Fruit fly (Drosophila melanogaster) whole organism, embryonic: Measurements from ENCODE around the gene lectin-37Da.
A peak's percentile ranks its signal among the peaks of the same experiment; 100 is the strongest.

Experiments used
- CG10462 ChIP-seq: fragments of 200-800 bp; sonication (Bioruptor generic); optimal IDR thresholded peaks from 2 replicates; lab custom pipeline; 2016; ENCODE audit warnings: missing biosample characterization, missing genetic modification characterization
- CG10543 ChIP-seq: fragments of 200-800 bp; sonication (Bioruptor generic); optimal IDR thresholded peaks from 3 replicates; lab custom pipeline; 2017; ENCODE audit warnings: missing biosample characterization, mild to moderate bottlenecking, missing genetic modification characterization, moderate library complexity
- CG11398 ChIP-seq: fragments of 200-800 bp; sonication (Bioruptor generic); optimal IDR thresholded peaks from 2 replicates; lab custom pipeline; 2016; ENCODE audit warnings: missing biosample characterization, missing genetic modification characterization
- CG11504 ChIP-seq: fragments of 200-800 bp; sonication (Bioruptor generic); optimal IDR thresholded peaks from 3 replicates; lab custom pipeline; 2019; ENCODE audit warnings: missing biosample characterization, mild to moderate bottlenecking, missing genetic modification characterization, moderate library complexity
- CG12769 ChIP-seq: fragments of 200-800 bp; sonication (Bioruptor generic); optimal IDR thresholded peaks from 2 replicates; lab custom pipeline; 2019; ENCODE audit warnings: missing biosample characterization, mild to moderate bottlenecking, missing genetic modification characterization, moderate library complexity
- CG14441 ChIP-seq: fragments of 200-800 bp; sonication (Bioruptor generic); IDR thresholded peaks from 2 replicates; pipeline ENCODE4 v1.3.6; 2022; ENCODE audit warnings: missing biosample characterization, missing genetic modification characterization
- CG16813 ChIP-seq: fragments of 200-800 bp; sonication (Bioruptor generic); IDR thresholded peaks from 3 replicates; pipeline ENCODE4 v1.3.6; 2022; ENCODE audit warnings: missing biosample characterization, missing genetic modification characterization; ENCODE audit not compliant: partially characterized antibody
- CG18476 ChIP-seq: fragments of 200-800 bp; sonication (Bioruptor generic); optimal IDR thresholded peaks from 2 replicates; lab custom pipeline; 2016; ENCODE audit warnings: missing biosample characterization, mild to moderate bottlenecking, missing genetic modification characterization
- CG32772 ChIP-seq: fragments of 200-800 bp; sonication (Bioruptor generic); IDR thresholded peaks from 2 replicates; pipeline ENCODE4 v1.3.6; 2022; ENCODE audit warnings: missing biosample characterization, missing genetic modification characterization
- CG4328 ChIP-seq: fragments of 200-800 bp; sonication (Bioruptor generic); optimal IDR thresholded peaks from 3 replicates; lab custom pipeline; 2017; ENCODE audit warnings: missing biosample characterization, missing genetic modification reagents, missing genetic modification characterization
- CG4404 ChIP-seq: fragments of 200-800 bp; sonication (Bioruptor generic); IDR thresholded peaks from 2 replicates; pipeline ENCODE4 v1.3.6; 2022; ENCODE audit warnings: missing biosample characterization, missing genetic modification characterization
- CG7839 ChIP-seq: fragments of 200-800 bp; sonication (Bioruptor generic); optimal IDR thresholded peaks from 3 replicates; lab custom pipeline; 2018; ENCODE audit warnings: missing biosample characterization, mild to moderate bottlenecking, missing genetic modification characterization, moderate library complexity
- CG8290 ChIP-seq, 3 experiments: fragments of 200-800 bp; sonication (Bioruptor generic); optimal IDR thresholded peaks; 2 replicates each; lab custom pipeline; 2016 to 2019; ENCODE audit warnings: missing biosample characterization in 3 of 3, missing genetic modification characterization in 3 of 3, mild to moderate bottlenecking in 2 of 3, moderate library complexity in 1 of 3
- CG8765 ChIP-seq: fragments of 200-800 bp; sonication (Bioruptor generic); IDR thresholded peaks from 2 replicates; pipeline ENCODE4 v1.3.6; 2022; ENCODE audit warnings: missing biosample characterization, missing genetic modification characterization
- CTCF ChIP-seq: fragments of 200-800 bp; sonication (Bioruptor generic); optimal IDR thresholded peaks from 2 replicates; lab custom pipeline; 2017; ENCODE audit warnings: missing biosample characterization, mild to moderate bottlenecking, missing genetic modification characterization, moderate library complexity
- CrebB ChIP-seq: fragments of 200-800 bp; sonication (Bioruptor generic); optimal IDR thresholded peaks from 3 replicates; lab custom pipeline; 2018; ENCODE audit warnings: missing biosample characterization, mild to moderate bottlenecking, missing genetic modification characterization
- Drgx ChIP-seq: fragments of 200-800 bp; sonication (Bioruptor generic); IDR thresholded peaks from 2 replicates; pipeline ENCODE4 v1.3.6; 2022; ENCODE audit warnings: missing biosample characterization, missing genetic modification characterization
- Ets65A ChIP-seq: fragments of 200-800 bp; sonication (Bioruptor generic); peaks from one replicate; lab custom pipeline; 2016; ENCODE audit warnings: missing biosample characterization, missing genetic modification characterization
- HmgZ ChIP-seq: fragments of 200-800 bp; sonication (Bioruptor generic); optimal IDR thresholded peaks from 2 replicates; lab custom pipeline; 2018; ENCODE audit warnings: missing biosample characterization, mild to moderate bottlenecking, missing genetic modification characterization
- Lim3 ChIP-seq: fragments of 200-800 bp; sonication (Bioruptor generic); IDR thresholded peaks from 2 replicates; pipeline ENCODE4 v1.3.6; 2022; ENCODE audit warnings: missing biosample characterization, missing genetic modification characterization
- MESR4 ChIP-seq: fragments of 200-800 bp; sonication (Bioruptor generic); optimal IDR thresholded peaks from 2 replicates; lab custom pipeline; 2018; ENCODE audit warnings: missing biosample characterization, mild to moderate bottlenecking, missing genetic modification characterization, moderate library complexity
- MTF-1 ChIP-seq: fragments of 200-800 bp; sonication (Bioruptor generic); optimal IDR thresholded peaks from 2 replicates; lab custom pipeline; 2018; ENCODE audit warnings: missing biosample characterization, mild to moderate bottlenecking, missing genetic modification characterization, borderline replicate concordance
- NK7.1 ChIP-seq: fragments of 200-800 bp; sonication (Bioruptor generic); optimal IDR thresholded peaks from 3 replicates; lab custom pipeline; 2016; ENCODE audit warnings: missing biosample characterization, missing genetic modification characterization
- Nf-YB ChIP-seq: fragments of 200-800 bp; sonication (Bioruptor generic); optimal IDR thresholded peaks from 3 replicates; lab custom pipeline; 2019; ENCODE audit warnings: missing biosample characterization, mild to moderate bottlenecking, missing genetic modification characterization, moderate library complexity
- Oli ChIP-seq: fragments of 200-800 bp; sonication (Bioruptor generic); optimal IDR thresholded peaks from 2 replicates; lab custom pipeline; 2018; ENCODE audit warnings: missing biosample characterization, mild to moderate bottlenecking, missing genetic modification characterization, moderate library complexity
- Ptx1 ChIP-seq: fragments of 200-800 bp; sonication (Bioruptor generic); IDR thresholded peaks from 2 replicates; pipeline ENCODE4 v1.3.6; 2022; ENCODE audit warnings: missing biosample characterization, missing genetic modification characterization
- Six4 ChIP-seq: fragments of 200-800 bp; sonication (Bioruptor generic); optimal IDR thresholded peaks from 2 replicates; lab custom pipeline; 2016; ENCODE audit warnings: missing biosample characterization, missing genetic modification characterization
- abd-A ChIP-seq: fragments of 200-800 bp; sonication (Bioruptor generic); optimal IDR thresholded peaks from 3 replicates; lab custom pipeline; 2019; ENCODE audit warnings: missing biosample characterization, mild to moderate bottlenecking, missing genetic modification characterization, moderate library complexity
- aop ChIP-seq: fragments of 200-800 bp; sonication (Bioruptor generic); IDR thresholded peaks from 2 replicates; pipeline ENCODE4 v1.3.6; 2022; ENCODE audit warnings: missing biosample characterization, missing genetic modification characterization
- ap ChIP-seq: fragments of 200-800 bp; sonication (Bioruptor generic); IDR thresholded peaks from 2 replicates; pipeline ENCODE4 v1.3.6; 2022; ENCODE audit warnings: missing biosample characterization, missing genetic modification characterization
- bbx ChIP-seq: fragments of 200-800 bp; sonication (Bioruptor generic); IDR thresholded peaks from 2 replicates; pipeline ENCODE4 v1.3.6; 2022; ENCODE audit warnings: missing biosample characterization, missing genetic modification characterization; ENCODE audit not compliant: partially characterized antibody
- chif ChIP-seq, 2 experiments: fragments of 200-800 bp; sonication (Bioruptor generic); optimal IDR thresholded peaks; 3 replicates each; lab custom pipeline; 2016; ENCODE audit warnings: missing biosample characterization in 2 of 2, missing genetic modification characterization in 2 of 2
- crol ChIP-seq: fragments of 200-800 bp; sonication (Bioruptor generic); IDR thresholded peaks from 2 replicates; pipeline ENCODE4 v1.3.6; 2022; ENCODE audit warnings: missing biosample characterization, missing genetic modification characterization
- fd102C ChIP-seq: fragments of 200-800 bp; sonication (Bioruptor generic); optimal IDR thresholded peaks from 2 replicates; lab custom pipeline; 2018; ENCODE audit warnings: missing biosample characterization, mild to moderate bottlenecking, missing genetic modification characterization, moderate library complexity
- fu2 ChIP-seq: fragments of 200-800 bp; sonication (Bioruptor generic); optimal IDR thresholded peaks from 2 replicates; lab custom pipeline; 2016; ENCODE audit warnings: missing biosample characterization, missing genetic modification characterization
- gce ChIP-seq: fragments of 200-800 bp; sonication (Bioruptor generic); IDR thresholded peaks from 3 replicates; pipeline ENCODE4 v1.3.6; 2022; ENCODE audit warnings: missing biosample characterization, missing genetic modification characterization
- gsb-n ChIP-seq: fragments of 200-800 bp; sonication (Bioruptor generic); optimal IDR thresholded peaks from 3 replicates; lab custom pipeline; 2018; ENCODE audit warnings: missing biosample characterization, mild to moderate bottlenecking, missing genetic modification characterization
- hb ChIP-seq: fragments of 200-800 bp; sonication (Bioruptor generic); IDR thresholded peaks from 3 replicates; pipeline ENCODE4 v1.3.6; 2022; ENCODE audit warnings: missing biosample characterization, missing genetic modification characterization; ENCODE audit not compliant: partially characterized antibody
- hth ChIP-seq: fragments of >200 bp; optimal IDR thresholded peaks from 2 replicates; lab custom pipeline; 2017; ENCODE audit warnings: inconsistent platforms
- inv ChIP-seq: fragments of 200-800 bp; sonication (Bioruptor generic); IDR thresholded peaks from 2 replicates; pipeline ENCODE4 v1.3.6; 2022; ENCODE audit warnings: missing biosample characterization, missing genetic modification characterization; ENCODE audit not compliant: partially characterized antibody
- kay ChIP-seq: fragments of 200-800 bp; sonication (Bioruptor generic); optimal IDR thresholded peaks from 2 replicates; lab custom pipeline; 2016; ENCODE audit warnings: missing biosample characterization, missing genetic modification characterization
- knrl ChIP-seq: fragments of 200-800 bp; sonication (Bioruptor generic); IDR thresholded peaks from 3 replicates; pipeline ENCODE4 v1.3.6; 2022; ENCODE audit warnings: missing biosample characterization, missing genetic modification characterization; ENCODE audit not compliant: partially characterized antibody
- pan ChIP-seq, 4 experiments: fragments of >200 bp in 3 of 4; fragments of 200-800 bp in 1 of 4; sonication (Bioruptor generic) in 1 of 4; optimal IDR thresholded peaks in 3 of 4; IDR thresholded peaks in 1 of 4; 2 replicates each; pipeline versions ENCODE4 v1.3.6 to Lab custom; 2017 to 2022; ENCODE audit warnings: missing biosample characterization in 2 of 4, missing genetic modification characterization in 2 of 4, mixed read lengths in 1 of 4
- ranshi ChIP-seq: fragments of 200-800 bp; sonication (Bioruptor generic); IDR thresholded peaks from 2 replicates; pipeline ENCODE4 v1.3.6; 2022; ENCODE audit warnings: missing biosample characterization, missing genetic modification characterization
- sr ChIP-seq: fragments of 200-800 bp; sonication (Bioruptor generic); IDR thresholded peaks from 3 replicates; pipeline ENCODE4 v1.3.6; 2022; ENCODE audit warnings: missing biosample characterization, missing genetic modification characterization
- tio ChIP-seq: fragments of 200-800 bp; sonication (Bioruptor generic); optimal IDR thresholded peaks from 2 replicates; lab custom pipeline; 2017; ENCODE audit warnings: missing biosample characterization, missing genetic modification characterization, inconsistent platforms
- trem ChIP-seq: fragments of 200-800 bp; optimal IDR thresholded peaks from 3 replicates; lab custom pipeline; 2019; ENCODE audit warnings: missing biosample characterization, mild to moderate bottlenecking, missing genetic modification characterization, moderate library complexity
- trh ChIP-seq: fragments of 200-800 bp; sonication (Bioruptor generic); optimal IDR thresholded peaks from 2 replicates; lab custom pipeline; 2016; ENCODE audit warnings: missing biosample characterization, missing genetic modification characterization

The lectin-37Da gene

DNA sequence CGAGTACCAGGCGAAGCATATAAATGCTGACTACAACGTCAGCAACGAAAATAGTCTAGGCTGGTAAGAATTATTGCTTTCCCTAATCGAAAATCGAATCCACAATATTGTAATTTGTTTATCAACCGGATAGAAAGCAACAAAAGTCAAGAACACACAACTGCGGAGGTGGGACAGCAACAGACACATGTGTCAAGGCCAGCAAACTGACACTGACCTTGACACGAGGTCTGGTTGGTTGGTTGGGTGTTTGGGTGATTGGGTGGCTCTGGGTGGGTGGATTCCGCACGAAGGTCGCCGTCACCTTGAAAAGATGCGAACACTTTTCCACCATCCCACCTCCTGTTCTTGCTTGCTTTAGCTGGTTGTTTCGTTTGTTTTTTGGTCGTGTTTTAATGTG, 15.4 kb upstream of the lectin-37Da start (continued):
- TF ChIP-seq tio (GFP tag; lab: Kevin White, UChicago) (no peak), CrebB (tag; lab: Kevin White, UChicago) (no peak)
- TF ChIP-seq, all 482 proteins: peak for 7

dm6 chr2L:19403398-19403797, 14.7 kb upstream of the lectin-37Da start:
- TF ChIP-seq hb (GFP tag; lab: Robert Waterston, UW) (0 out of 3 replicates have a peak, but pooled peaks have one; percentile 32), sr (GFP tag; lab: Robert Waterston, UW) (peak; percentile 74; the same call in 2 of the 3 replicates), CG8765 (no peak), CG11504 (tag; lab: Kevin White, UChicago) (peak; percentile 52), CG8290 (GFP tag; optimal IDR thresholded peaks at IDR 0.05; lab: Kevin White, UChicago) (no peak), CG8290 (tag; optimal IDR thresholded peaks at IDR 0.05; lab: Kevin White, UChicago) (no peak), Ets65A (GFP tag; lab: Kevin White, UChicago) (peak; percentile 23), trh (GFP tag; lab: Kevin White, UChicago) (no peak), hth (no peak), gsb-n (tag; lab: Kevin White, UChicago) (no peak), CG12769 (tag; lab: Kevin White, UChicago) (peak; percentile 12), CG4328 (GFP tag; lab: Kevin White, UChicago) (no peak)

dm6 chr2L:19404804-19405203, 13.3 kb upstream of the lectin-37Da start:
- TF ChIP-seq MTF-1 (GFP tag; lab: Kevin White, UChicago) (peak; percentile 93), CG4404 (GFP tag; lab: Robert Waterston, UW) (no peak), chif (GFP tag; optimal IDR thresholded peaks at IDR 0.05; lab: Kevin White, UChicago) (no peak), trem (no peak), CG10543 (GFP tag; lab: Kevin White, UChicago) (peak; percentile 74), NK7.1 (GFP tag; lab: Kevin White, UChicago) (no peak), kay (GFP tag; lab: Kevin White, UChicago) (no peak), crol (GFP tag; lab: Robert Waterston, UW) (peak; percentile 42), CG18476 (GFP tag; lab: Kevin White, UChicago) (no peak), fu2 (GFP tag; lab: Kevin White, UChicago) (no peak), CG7839 (tag; lab: Kevin White, UChicago) (no peak), Oli (no peak), Six4 (GFP tag; lab: Kevin White, UChicago) (no peak), Drgx (GFP tag; lab: Robert Waterston, UW) (no peak), ap (GFP tag; lab: Robert Waterston, UW) (no peak), CG32772 (no peak), Nf-YB (GFP tag; lab: Kevin White, UChicago) (no peak), CG16813 (GFP tag; lab: Robert Waterston, UW) (no peak), CTCF (GFP tag; lab: Kevin White, UChicago) (no peak), CG14441 (GFP tag; lab: Robert Waterston, UW) (no peak), Lim3 (GFP tag; lab: Robert Waterston, UW) (no peak), pan (optimal IDR thresholded peaks at IDR 0.05; lab: Kevin White, UChicago) (no peak), pan (GFP tag; optimal IDR thresholded peaks at IDR 0.05 in 1 of 2, IDR thresholded peaks at IDR 0.05 in 1 of 2) (no peak), HmgZ (tag; lab: Kevin White, UChicago) (no peak), sr (GFP tag; lab: Robert Waterston, UW) (peak; percentile 86), CG10462 (GFP tag; lab: Kevin White, UChicago) (no peak), gce (GFP tag; lab: Robert Waterston, UW) (no peak), Ptx1 (GFP tag; lab: Robert Waterston, UW) (no peak), ranshi (GFP tag; lab: Robert Waterston, UW) (no peak), bbx (no peak), abd-A (tag; lab: Kevin White, UChicago) (peak; percentile 4), inv (GFP tag; lab: Robert Waterston, UW) (no peak), CG12769 (tag; lab: Kevin White, UChicago) (peak; percentile 17), CG11398 (GFP tag; lab: Kevin White, UChicago) (no peak), knrl (GFP tag; lab: Robert Waterston, UW) (no peak), aop (GFP tag; lab: Robert Waterston, UW) (no peak), fd102C (GFP tag; lab: Kevin White, UChicago) (no peak), MESR4 (no peak)
